Worm (Caenorhabditis elegans): Measurements from ENCODE around the gene T27F7.12.
A peak's percentile ranks its signal among the peaks of the same experiment; 100 is the strongest.

T27F7.12 gene

DNA sequence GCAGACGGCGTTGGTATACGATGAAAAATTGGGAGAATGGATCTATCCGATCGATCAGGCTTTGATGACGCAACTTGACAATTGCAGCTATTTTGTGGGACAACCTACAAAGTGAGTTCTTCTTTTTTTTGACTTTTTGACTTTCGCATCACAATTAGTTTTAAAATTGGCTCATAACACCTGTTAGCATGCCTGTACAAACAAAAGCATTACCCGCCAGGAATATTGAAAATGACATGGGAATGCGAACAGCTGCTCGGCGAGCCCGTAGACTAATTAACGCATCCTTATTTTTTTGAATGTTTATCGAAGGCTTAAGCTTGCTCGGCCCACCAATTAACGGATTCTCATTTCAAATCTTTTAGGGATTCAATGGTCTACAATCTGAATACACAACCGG, 2.6 kb upstream of the T27F7.12 start:
- TF ChIP-seq spr-3 (GFP tag; optimal IDR thresholded peaks at IDR 0.05) (no peak), dmd-9 (GFP tag; IDR thresholded peaks at IDR 0.05) (no peak), madf-9 (GFP tag; conservative IDR thresholded peaks at IDR 0.05) (no peak), nhr-76 (tag; optimal IDR thresholded peaks at IDR 0.05) (no peak), skn-1 (tag; optimal IDR thresholded peaks at IDR 0.05) (no peak), mxl-2 (GFP tag; conservative IDR thresholded peaks at IDR 0.05) (no peak), lin-15B (tag; optimal IDR thresholded peaks at IDR 0.05) (no peak), php-3 (GFP tag; IDR thresholded peaks at IDR 0.05) (no peak), mep-1 (tag; optimal IDR thresholded peaks at IDR 0.05) (no peak), aha-1 (tag) (no peak), set-16 (GFP tag; IDR thresholded peaks at IDR 0.05) (no peak), hif-1 (tag; optimal IDR thresholded peaks at IDR 0.05) (no peak), madf-5 (GFP tag; IDR thresholded peaks at IDR 0.05) (no peak), fos-1 (tag; optimal IDR thresholded peaks at IDR 0.05) (no peak), lin-39 (tag; optimal IDR thresholded peaks at IDR 0.05) (no peak), dve-1 (tag; optimal IDR thresholded peaks at IDR 0.05; ENCODE audit: insufficient read depth) (no peak), snpc-4 (tag; optimal IDR thresholded peaks at IDR 0.05) (no peak), unc-130 (GFP tag; optimal IDR thresholded peaks at IDR 0.05) (no peak), dmd-6 (GFP tag; IDR thresholded peaks at IDR 0.05) (no peak), jun-1 (tag; optimal IDR thresholded peaks at IDR 0.05) (no peak)

DNA sequence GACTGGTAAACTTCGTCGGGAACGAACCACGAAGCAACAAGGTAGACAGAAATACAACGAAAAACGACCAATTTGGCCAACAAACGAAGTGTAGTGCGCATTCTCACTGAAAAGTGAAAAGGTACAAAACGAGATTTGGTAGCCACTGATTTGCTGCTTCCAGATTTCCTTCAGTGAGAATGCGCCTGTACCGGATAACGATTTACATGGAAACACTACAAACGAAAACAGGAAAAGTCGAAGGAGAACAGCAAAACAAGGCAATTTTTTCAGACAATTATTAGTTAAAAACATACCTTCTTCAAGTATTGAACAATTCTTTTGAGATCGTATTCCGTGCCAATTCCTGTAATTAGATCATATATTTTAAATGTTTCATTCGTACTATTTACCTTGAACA, 3.1 kb downstream of the T27F7.12 start, which contains the start of gene pigb-1:
TSS of gene pigb-1 (minus strand) at position 101 of the 400 bp plus-strand sequence.
- no peak for TF ChIP-seq aly-2 (tag; optimal IDR thresholded peaks at IDR 0.05)
- 0 out of 2 replicates have a peak, but pooled peaks have one; percentile 19 for TF ChIP-seq ctbp-1 (GFP tag; IDR thresholded peaks at IDR 0.05)

DNA sequence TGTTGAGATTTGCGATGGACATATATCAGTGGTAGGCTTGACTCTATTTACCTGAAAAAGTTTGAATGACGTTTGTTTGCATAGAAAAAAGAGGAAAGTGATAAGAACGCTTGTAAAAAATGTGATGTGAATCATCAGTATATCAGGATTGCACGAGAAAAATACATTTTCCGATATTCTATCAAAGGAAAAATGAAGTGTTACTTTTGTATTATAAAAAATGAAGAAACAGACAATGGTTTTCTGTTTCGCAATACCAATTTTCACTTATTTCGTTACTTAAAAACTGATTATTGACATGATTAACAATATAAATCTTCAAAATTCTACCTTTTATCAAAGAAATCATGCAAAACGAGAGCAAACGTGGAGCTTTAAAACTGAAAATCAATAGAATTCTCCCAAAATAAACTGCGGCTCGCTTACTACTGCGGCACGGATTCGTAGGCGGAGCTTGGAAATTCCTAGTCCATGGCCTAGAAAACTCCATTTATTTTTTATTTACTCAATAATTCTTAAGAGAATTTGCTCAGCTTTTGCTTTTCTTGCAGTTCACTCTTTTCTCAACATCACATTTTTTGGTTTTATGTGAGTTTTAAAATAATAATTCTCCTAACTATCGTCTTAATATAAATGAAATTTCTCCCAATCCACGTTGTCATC, 3.8 kb downstream of the T27F7.12 start, which contains the start of the genes eif-1 and vps-24:
TSS of gene eif-1 (minus strand) at position 51 of the 663 bp plus-strand sequence.
TSS of gene vps-24 (plus strand) at position 469 of the 663 bp plus-strand sequence.
- TF ChIP-seq snpc-1.2 (GFP tag; IDR thresholded peaks at IDR 0.05) = no peak
- peak; percentile 3 for TF ChIP-seq rbr-2 (tag; optimal IDR thresholded peaks at IDR 0.05)
- no peak for TF ChIP-seq F49E8.2 (tag; optimal IDR thresholded peaks at IDR 0.05; ENCODE audit: borderline replicate concordance)
- TF ChIP-seq F37D6.2 (tag; optimal IDR thresholded peaks at IDR 0.05) = no peak
- TF ChIP-seq nhr-237 (tag; optimal IDR thresholded peaks at IDR 0.05) = no peak
- no peak for TF ChIP-seq F26F4.8 (GFP tag; conservative IDR thresholded peaks at IDR 0.05)
- TF ChIP-seq nhr-48 (tag; optimal IDR thresholded peaks at IDR 0.05) = no peak
- no peak for TF ChIP-seq lin-29 (GFP tag; IDR thresholded peaks at IDR 0.05)
- TF ChIP-seq ceh-62 (tag; optimal IDR thresholded peaks at IDR 0.05) = no peak
- peak; percentile 71 for TF ChIP-seq dpl-1 (GFP tag; optimal IDR thresholded peaks at IDR 0.05)
- peak in 1 of 2 experiments; percentile 68 for TF ChIP-seq hif-1 (tag; optimal IDR thresholded peaks at IDR 0.05)
- TF ChIP-seq lim-7 (GFP tag; IDR thresholded peaks at IDR 0.05) = no peak
- no peak for TF ChIP-seq unc-62 (GFP tag; optimal IDR thresholded peaks at IDR 0.05 in 1 of 2)
- no peak for TF ChIP-seq unc-62 (tag; optimal IDR thresholded peaks at IDR 0.05)
- no peak for TF ChIP-seq ztf-11 (tag; optimal IDR thresholded peaks at IDR 0.05)
- no peak for TF ChIP-seq lin-15B (tag; optimal IDR thresholded peaks at IDR 0.05)
- peak; percentile 83 for TF ChIP-seq unc-130 (GFP tag; optimal IDR thresholded peaks at IDR 0.05)
- TF ChIP-seq daf-16 (GFP tag; optimal IDR thresholded peaks at IDR 0.05) = no peak
- TF ChIP-seq daf-16 (tag; optimal IDR thresholded peaks at IDR 0.05) = peak; percentile 47
- peak; percentile 16 for TF ChIP-seq dve-1 (tag; optimal IDR thresholded peaks at IDR 0.05; ENCODE audit: insufficient read depth)
- TF ChIP-seq mdl-1 (tag; optimal IDR thresholded peaks at IDR 0.05) = no peak
- no peak for TF ChIP-seq fos-1 (tag; optimal IDR thresholded peaks at IDR 0.05)
- TF ChIP-seq nhr-6 (tag; optimal IDR thresholded peaks at IDR 0.05) = peak; percentile 59
- TF ChIP-seq dmd-8 (GFP tag; IDR thresholded peaks at IDR 0.05) = no peak
- no peak for TF ChIP-seq ceh-20 (GFP tag; IDR thresholded peaks at IDR 0.05)
- no peak for TF ChIP-seq nhr-11 (tag; optimal IDR thresholded peaks at IDR 0.05)
- TF ChIP-seq mep-1 (tag; optimal IDR thresholded peaks at IDR 0.05) = peak; percentile 18
- no peak for TF ChIP-seq php-3 (GFP tag; IDR thresholded peaks at IDR 0.05)
- TF ChIP-seq egl-27 (tag; optimal IDR thresholded peaks at IDR 0.05) = no peak
- no peak for TF ChIP-seq spr-3 (GFP tag; optimal IDR thresholded peaks at IDR 0.05)
- peak; percentile 96 for TF ChIP-seq mes-2 (tag; optimal IDR thresholded peaks at IDR 0.05; ENCODE audit: poor library complexity, severe bottlenecking)
- TF ChIP-seq hlh-30 (tag; optimal IDR thresholded peaks at IDR 0.05; ENCODE audit: insufficient read depth) = no peak
- TF ChIP-seq zip-2 (tag; optimal IDR thresholded peaks at IDR 0.05) = no peak
- TF ChIP-seq T20F7.1 (GFP tag; optimal IDR thresholded peaks at IDR 0.05) = no peak
- no peak for TF ChIP-seq nhr-76 (tag; optimal IDR thresholded peaks at IDR 0.05)

All from whole organism, L4 larva.